Worm (Caenorhabditis elegans) whole organism, L2 larva: ENCODE results near the gene str-249.

Experiments used
- C34F6.9 ChIP-seq: fragments of 150-350 bp; optimal IDR thresholded peaks from 2 replicates; lab custom pipeline; 2014; ENCODE audit warnings: missing biosample characterization, missing genetic modification characterization
- F13H6.1 ChIP-seq: sonication (generic microtip); optimal IDR thresholded peaks from 2 replicates; lab custom pipeline; 2016; ENCODE audit warnings: missing genetic modification characterization, missing compliant biosample characterization
- Y55F3AM.14 ChIP-seq: fragments of 200-800 bp; sonication (Bioruptor generic); optimal IDR thresholded peaks from 2 replicates; lab custom pipeline; 2018; ENCODE audit warnings: mild to moderate bottlenecking, missing genetic modification characterization, missing compliant biosample characterization
- ZK546.5 ChIP-seq: sonication (generic microtip); optimal IDR thresholded peaks from 2 replicates; lab custom pipeline; 2017; ENCODE audit warnings: missing biosample characterization, missing genetic modification characterization
- alr-1 ChIP-seq: fragments of 150-350 bp; optimal IDR thresholded peaks from 2 replicates; lab custom pipeline; 2014; ENCODE audit warnings: missing biosample characterization, missing genetic modification characterization
- aly-2 ChIP-seq: fragments of 150-350 bp; optimal IDR thresholded peaks from 2 replicates; lab custom pipeline; 2014; ENCODE audit warnings: missing biosample characterization, missing genetic modification characterization
- ama-1 ChIP-seq: fragments of 150-350 bp; optimal IDR thresholded peaks from 2 replicates; lab custom pipeline; 2018; ENCODE audit warnings: inconsistent platforms
- ceh-16 ChIP-seq: fragments of 150-350 bp; optimal IDR thresholded peaks from 2 replicates; lab custom pipeline; 2014; ENCODE audit warnings: missing biosample characterization, missing genetic modification characterization
- ceh-82 ChIP-seq: fragments of 150-350 bp; optimal IDR thresholded peaks from 2 replicates; lab custom pipeline; 2014; ENCODE audit warnings: missing biosample characterization, missing genetic modification characterization
- elt-1 ChIP-seq: fragments of 150-350 bp; optimal IDR thresholded peaks from 2 replicates; lab custom pipeline; 2014; ENCODE audit warnings: missing biosample characterization, missing genetic modification characterization
- elt-3 ChIP-seq: sonication (generic microtip); optimal IDR thresholded peaks from 2 replicates; lab custom pipeline; 2017; ENCODE audit warnings: missing biosample characterization, missing genetic modification characterization
- fos-1 ChIP-seq: fragments of 150-350 bp; optimal IDR thresholded peaks from 2 replicates; lab custom pipeline; 2014; ENCODE audit warnings: missing biosample characterization, missing genetic modification characterization
- gmeb-1 ChIP-seq: fragments of 150-350 bp; optimal IDR thresholded peaks from 2 replicates; lab custom pipeline; 2014; ENCODE audit warnings: missing biosample characterization, missing genetic modification characterization
- lin-13 ChIP-seq: fragments of 150-350 bp; optimal IDR thresholded peaks from 2 replicates; lab custom pipeline; 2014; ENCODE audit warnings: missing biosample characterization, missing genetic modification reagents, missing genetic modification characterization
- lin-39 ChIP-seq: fragments of 150-350 bp; optimal IDR thresholded peaks from 2 replicates; lab custom pipeline; 2014; ENCODE audit warnings: missing biosample characterization, missing genetic modification reagents, missing genetic modification characterization
- lsy-2 ChIP-seq, 2 experiments: fragments of 150-350 bp in 1 of 2; sonication (generic microtip) in 1 of 2; optimal IDR thresholded peaks; 2 replicates each; lab custom pipeline; 2014 to 2017; ENCODE audit warnings: missing biosample characterization in 2 of 2, missing genetic modification characterization in 2 of 2
- mab-5 ChIP-seq: fragments of 150-350 bp; optimal IDR thresholded peaks from 2 replicates; lab custom pipeline; 2014; ENCODE audit warnings: missing biosample characterization, missing genetic modification characterization
- mdl-1 ChIP-seq, 2 experiments: fragments of 150-350 bp in 1 of 2; sonication (generic microtip) in 1 of 2; optimal IDR thresholded peaks; 2 replicates each; lab custom pipeline; 2017; ENCODE audit warnings: missing biosample characterization in 2 of 2, missing genetic modification characterization in 2 of 2
- nhr-10 ChIP-seq: sonication (generic microtip); optimal IDR thresholded peaks from 2 replicates; lab custom pipeline; 2017; ENCODE audit warnings: missing biosample characterization, missing genetic modification characterization
- nhr-11 ChIP-seq: fragments of 150-350 bp; optimal IDR thresholded peaks from 2 replicates; lab custom pipeline; 2014; ENCODE audit warnings: missing biosample characterization, missing genetic modification characterization
- nhr-12 ChIP-seq: fragments of 150-350 bp; optimal IDR thresholded peaks from 2 replicates; lab custom pipeline; 2014; ENCODE audit warnings: missing biosample characterization, missing genetic modification characterization
- nhr-21 ChIP-seq: fragments of 150-350 bp; optimal IDR thresholded peaks from 2 replicates; lab custom pipeline; 2014; ENCODE audit warnings: missing biosample characterization, missing genetic modification characterization
- nhr-237 ChIP-seq: fragments of 150-350 bp; optimal IDR thresholded peaks from 2 replicates; lab custom pipeline; 2014; ENCODE audit warnings: missing biosample characterization, missing genetic modification characterization
- nhr-25 ChIP-seq: fragments of 150-350 bp; sonication (generic microtip); optimal IDR thresholded peaks from 3 replicates; lab custom pipeline; 2014; ENCODE audit warnings: missing biosample characterization, missing genetic modification characterization
- nhr-6 ChIP-seq: fragments of 150-350 bp; optimal IDR thresholded peaks from 2 replicates; lab custom pipeline; 2014; ENCODE audit warnings: missing biosample characterization, missing genetic modification characterization
- sem-4 ChIP-seq: fragments of 150-350 bp; optimal IDR thresholded peaks from 2 replicates; lab custom pipeline; 2014; ENCODE audit warnings: missing biosample characterization, missing genetic modification reagents, missing genetic modification characterization
- skn-1 ChIP-seq: sonication (generic microtip); optimal IDR thresholded peaks from 2 replicates; lab custom pipeline; 2017; ENCODE audit warnings: missing biosample characterization, missing genetic modification characterization
- sma-3 ChIP-seq: sonication (generic microtip); optimal IDR thresholded peaks from 2 replicates; lab custom pipeline; 2016; ENCODE audit warnings: missing genetic modification reagents, missing genetic modification characterization, missing compliant biosample characterization
- sma-9 ChIP-seq, 2 experiments: fragments of 150-350 bp in 1 of 2; sonication (generic microtip) in 1 of 2; optimal IDR thresholded peaks; 2 replicates each; lab custom pipeline; 2014 to 2016; ENCODE audit warnings: missing genetic modification characterization in 2 of 2, mild to moderate bottlenecking in 1 of 2, missing biosample characterization in 1 of 2, missing compliant biosample characterization in 1 of 2, missing genetic modification reagents in 1 of 2, moderate library complexity in 1 of 2
- unc-39 ChIP-seq: fragments of 150-350 bp; optimal IDR thresholded peaks from 2 replicates; lab custom pipeline; 2014; ENCODE audit warnings: missing biosample characterization, missing genetic modification characterization
- unc-55 ChIP-seq: fragments of 150-350 bp; sonication (generic microtip); optimal IDR thresholded peaks from 3 replicates; lab custom pipeline; 2014; ENCODE audit warnings: missing biosample characterization, missing genetic modification reagents, missing genetic modification characterization
- unc-62 ChIP-seq: fragments of 150-350 bp; optimal IDR thresholded peaks from 2 replicates; lab custom pipeline; 2014; ENCODE audit warnings: missing biosample characterization, missing genetic modification reagents, missing genetic modification characterization
- ztf-1 ChIP-seq: fragments of 200-800 bp; sonication (Bioruptor generic); conservative IDR thresholded peaks from 2 replicates; pipeline ENCODE4 v1.3.6; 2022; ENCODE audit warnings: missing genetic modification characterization, missing compliant biosample characterization
- ztf-11 ChIP-seq: sonication (generic microtip); optimal IDR thresholded peaks from 2 replicates; lab custom pipeline; 2017; ENCODE audit warnings: missing biosample characterization, missing genetic modification characterization
- ztf-4 ChIP-seq: fragments of 150-350 bp; optimal IDR thresholded peaks from 2 replicates; lab custom pipeline; 2014; ENCODE audit warnings: missing biosample characterization, missing genetic modification characterization

Gene str-249

DNA sequence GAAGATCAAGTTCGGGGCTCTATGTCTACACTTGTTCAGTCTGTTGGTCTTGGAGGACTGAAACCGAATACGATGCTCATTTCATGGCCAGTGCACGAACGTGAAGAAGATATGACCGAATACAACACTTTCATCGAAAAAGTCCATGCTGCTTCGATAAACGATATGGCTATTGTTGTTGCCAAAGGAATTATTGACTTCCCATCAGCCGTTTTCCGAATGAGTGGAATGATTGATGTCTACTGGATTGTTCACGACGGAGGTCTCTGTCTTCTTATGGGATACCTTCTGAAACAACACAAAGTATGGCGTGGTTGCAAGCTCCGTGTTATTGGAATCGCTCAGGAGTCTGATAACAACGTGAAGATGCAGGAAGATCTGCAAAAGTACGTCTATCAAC, 29.6 kb upstream of the str-249 start:
- TF ChIP-seq unc-62 (GFP tag; lab: Kevin White, UChicago) (no peak), nhr-25 (tag; lab: Kevin White, UChicago) (no peak), gmeb-1 (no peak), nhr-21 (no peak), lin-39 (tag; lab: Kevin White, UChicago) (no peak), elt-1 (tag; lab: Kevin White, UChicago) (no peak), nhr-6 (no peak), C34F6.9 (tag; lab: Kevin White, UChicago) (no peak), sem-4 (tag; lab: Kevin White, UChicago) (no peak), F13H6.1 (tag; lab: Kevin White, UChicago) (no peak), nhr-237 (no peak), ztf-1 (GFP tag; lab: Robert Waterston, UW) (no peak), lin-13 (GFP tag; lab: Kevin White, UChicago) (no peak), ama-1 (lab: Kevin White, UChicago) (no peak)
- TF ChIP-seq, all 48 proteins: peak for 0

DNA sequence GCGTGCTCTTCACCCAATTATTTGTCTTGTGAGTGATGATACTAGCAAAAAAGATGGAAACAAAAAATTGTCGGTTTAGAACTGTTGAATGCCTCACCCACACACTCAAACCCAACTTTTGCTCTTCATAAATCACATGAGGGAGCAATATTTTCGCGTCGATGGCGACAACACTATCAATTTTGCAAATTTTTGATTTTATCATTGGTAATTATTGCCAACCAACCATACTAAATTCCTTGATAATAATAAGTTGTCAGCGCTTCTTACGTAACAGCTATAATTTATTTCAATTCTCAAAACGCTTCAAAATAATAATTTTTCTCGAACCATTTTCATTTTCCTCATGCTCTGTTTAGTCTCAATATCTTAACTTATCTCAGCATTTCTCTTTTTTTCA, 26.1 kb upstream of the str-249 start:
- TF ChIP-seq skn-1 (tag; lab: Kevin White, UChicago) (no peak), fos-1 (peak; percentile 44)
- TF ChIP-seq, all 48 proteins: peak for 1

DNA sequence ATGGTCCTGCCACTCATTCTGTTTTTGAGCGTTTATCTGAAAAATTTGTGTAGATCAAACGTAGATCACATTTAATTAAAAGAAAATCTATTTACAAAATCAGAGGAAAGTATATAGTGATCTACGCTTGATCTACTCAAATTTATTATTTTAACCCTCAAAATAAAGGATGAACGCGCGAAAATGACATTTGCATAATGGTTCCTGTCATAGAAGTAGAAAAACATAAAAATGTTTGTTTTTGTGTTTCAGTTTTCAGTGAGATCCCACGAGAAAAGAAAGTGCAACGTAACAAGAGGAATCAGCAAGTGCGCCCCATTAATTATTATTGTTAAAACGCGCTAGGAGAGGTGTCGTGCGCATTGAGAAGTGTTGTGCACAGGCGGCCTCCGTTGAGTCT, 24.7 kb upstream of the str-249 start:
- no peak for TF ChIP-seq lin-39 (tag; lab: Kevin White, UChicago)
- no peak for TF ChIP-seq fos-1
- TF ChIP-seq unc-55 (GFP tag; lab: Kevin White, UChicago): no peak
- TF ChIP-seq nhr-11 (tag; lab: Kevin White, UChicago): no peak
- TF ChIP-seq nhr-10 (tag; lab: Kevin White, UChicago): no peak
- TF ChIP-seq mab-5 (tag; lab: Kevin White, UChicago): no peak
- no peak for TF ChIP-seq alr-1 (tag; lab: Kevin White, UChicago)
- TF ChIP-seq aly-2 (tag; lab: Kevin White, UChicago): no peak
- TF ChIP-seq ztf-4 (tag; lab: Kevin White, UChicago): no peak
- TF ChIP-seq elt-1 (tag; lab: Kevin White, UChicago): no peak
- no peak for TF ChIP-seq lsy-2 (tag; optimal IDR thresholded peaks at IDR 0.05; lab: Kevin White, UChicago)
- TF ChIP-seq ceh-16 (tag; lab: Kevin White, UChicago): no peak
- TF ChIP-seq mdl-1 (tag; optimal IDR thresholded peaks at IDR 0.05; lab: Kevin White, UChicago): no peak

DNA sequence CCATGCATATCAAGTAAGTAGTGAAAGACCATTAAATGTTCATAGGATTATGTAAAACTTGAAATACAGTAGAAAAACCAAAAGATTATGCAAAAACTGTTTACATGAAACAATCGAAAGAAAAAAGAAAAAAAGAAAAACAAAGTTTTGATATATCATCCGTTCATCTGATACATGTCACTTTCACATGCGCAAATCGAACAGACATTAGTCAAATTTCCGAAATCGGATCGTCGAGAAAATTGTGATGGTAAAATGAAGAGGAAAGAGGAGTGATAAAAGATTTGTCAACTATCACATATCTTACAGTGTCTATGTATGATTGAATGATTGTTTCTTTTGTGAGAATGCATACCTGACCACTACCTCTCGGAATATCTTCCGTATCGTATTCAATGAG, 22.3 kb upstream of the str-249 start:
- no peak for TF ChIP-seq ama-1 (lab: Kevin White, UChicago)
- no peak for TF ChIP-seq unc-62 (GFP tag; lab: Kevin White, UChicago)
- TF ChIP-seq nhr-10 (tag; lab: Kevin White, UChicago): no peak
- no peak for TF ChIP-seq nhr-12 (tag; lab: Kevin White, UChicago)
- TF ChIP-seq gmeb-1: no peak
- no peak for TF ChIP-seq ztf-11 (tag; lab: Kevin White, UChicago)
- TF ChIP-seq C34F6.9 (tag; lab: Kevin White, UChicago): no peak
- TF ChIP-seq unc-39 (tag; lab: Kevin White, UChicago): no peak
- no peak for TF ChIP-seq elt-3 (tag; lab: Kevin White, UChicago)
- TF ChIP-seq sma-3 (GFP tag; lab: Kevin White, UChicago): no peak
- TF ChIP-seq sma-9 (GFP tag; optimal IDR thresholded peaks at IDR 0.05; lab: Kevin White, UChicago): no peak
- TF ChIP-seq sma-9 (tag; optimal IDR thresholded peaks at IDR 0.05; lab: Kevin White, UChicago): no peak
- no peak for TF ChIP-seq mab-5 (tag; lab: Kevin White, UChicago)
- TF ChIP-seq, all 48 proteins: peak for 0

DNA sequence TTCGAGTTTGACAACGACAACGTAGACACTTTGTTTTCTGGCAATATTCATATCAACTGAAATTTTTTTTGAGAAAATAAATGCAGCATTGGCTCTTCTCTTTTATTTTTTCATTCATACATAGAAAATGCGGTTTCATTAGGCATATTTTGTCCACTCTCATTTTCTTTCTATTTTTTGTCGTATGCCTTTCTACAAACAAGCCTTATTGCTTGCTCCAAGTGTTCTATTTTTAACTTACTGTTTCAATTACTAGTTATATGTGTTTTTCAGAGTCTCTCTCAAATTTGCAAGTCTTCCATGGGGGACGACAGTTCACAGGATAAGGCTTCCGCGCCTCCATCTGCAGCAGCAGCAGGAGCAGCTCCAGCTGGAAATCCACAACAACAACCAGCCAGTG, 19.3 kb upstream of the str-249 start, which contains the start of gene kcc-1:
kcc-1 (plus strand) TSS at position 301 of the 400 bp plus-strand sequence.
- no peak for TF ChIP-seq fos-1
- TF ChIP-seq Y55F3AM.14 (GFP tag; lab: Kevin White, UChicago): no peak
- TF ChIP-seq ceh-82: no peak
- TF ChIP-seq F13H6.1 (tag; lab: Kevin White, UChicago): no peak
- no peak for TF ChIP-seq ZK546.5 (tag; lab: Kevin White, UChicago)
- TF ChIP-seq nhr-12 (tag; lab: Kevin White, UChicago): no peak
